Fruit fly (Drosophila melanogaster) whole organism, embryonic: ENCODE data around the gene CG18268.

Experiments used
- Aef1 ChIP-seq: fragments of 200-800 bp; sonication (Bioruptor generic); IDR thresholded peaks from 3 replicates; pipeline ENCODE4 v1.3.6; 2022; ENCODE audit warnings: missing biosample characterization, missing genetic modification characterization
- Atf-2 ChIP-seq: fragments of 200-800 bp; sonication (Bioruptor generic); optimal IDR thresholded peaks from 2 replicates; lab custom pipeline; 2016; ENCODE audit warnings: missing biosample characterization, missing genetic modification characterization
- CG10543 ChIP-seq: fragments of 200-800 bp; sonication (Bioruptor generic); optimal IDR thresholded peaks from 3 replicates; lab custom pipeline; 2017; ENCODE audit warnings: missing biosample characterization, mild to moderate bottlenecking, missing genetic modification characterization, moderate library complexity
- CG11398 ChIP-seq: fragments of 200-800 bp; sonication (Bioruptor generic); optimal IDR thresholded peaks from 2 replicates; lab custom pipeline; 2016; ENCODE audit warnings: missing biosample characterization, missing genetic modification characterization
- CG14710 ChIP-seq: fragments of 200-800 bp; sonication (Bioruptor generic); optimal IDR thresholded peaks from 3 replicates; lab custom pipeline; 2019; ENCODE audit warnings: missing biosample characterization, mild to moderate bottlenecking, missing genetic modification characterization, moderate library complexity
- CG18619 ChIP-seq: fragments of 200-800 bp; sonication (Bioruptor generic); optimal IDR thresholded peaks from 3 replicates; lab custom pipeline; 2017; ENCODE audit warnings: missing biosample characterization, mild to moderate bottlenecking, missing genetic modification characterization
- CG2129 ChIP-seq: fragments of 200-800 bp; sonication (Bioruptor generic); IDR thresholded peaks from 2 replicates; pipeline ENCODE4 v1.3.6; 2022; ENCODE audit warnings: missing biosample characterization, missing genetic modification characterization; ENCODE audit not compliant: partially characterized antibody
- CG2199 ChIP-seq: fragments of 200-800 bp; sonication (Bioruptor generic); IDR thresholded peaks from 3 replicates; pipeline ENCODE4 v1.3.6; 2022; ENCODE audit warnings: missing biosample characterization, missing genetic modification characterization
- CG3065 ChIP-seq: fragments of 200-800 bp; sonication (Bioruptor generic); optimal IDR thresholded peaks from 2 replicates; lab custom pipeline; 2016; ENCODE audit warnings: missing biosample characterization, missing genetic modification characterization
- CG3407 ChIP-seq: fragments of 200-800 bp; sonication (Bioruptor generic); optimal IDR thresholded peaks from 2 replicates; lab custom pipeline; 2018; ENCODE audit warnings: missing biosample characterization, mild to moderate bottlenecking, missing genetic modification characterization
- CG34376 ChIP-seq: fragments of 200-800 bp; sonication (Bioruptor generic); optimal IDR thresholded peaks from 2 replicates; lab custom pipeline; 2018; ENCODE audit warnings: missing biosample characterization, mild to moderate bottlenecking, missing genetic modification characterization
- CG42726 ChIP-seq: fragments of 200-800 bp; sonication (Bioruptor generic); IDR thresholded peaks from 2 replicates; pipeline ENCODE4 v1.3.6; 2022; ENCODE audit warnings: missing biosample characterization, missing genetic modification characterization; ENCODE audit not compliant: partially characterized antibody
- CG4820 ChIP-seq: fragments of 200-800 bp; sonication (Bioruptor generic); optimal IDR thresholded peaks from 3 replicates; lab custom pipeline; 2016; ENCODE audit warnings: missing biosample characterization, missing genetic modification characterization
- CG9727 ChIP-seq: fragments of 200-800 bp; sonication (Bioruptor generic); optimal IDR thresholded peaks from 3 replicates; lab custom pipeline; 2017; ENCODE audit warnings: missing biosample characterization, mild to moderate bottlenecking, missing genetic modification characterization
- CG9876 ChIP-seq: fragments of 200-800 bp; sonication (Bioruptor generic); optimal IDR thresholded peaks from 2 replicates; lab custom pipeline; 2016; ENCODE audit warnings: missing biosample characterization, missing genetic modification characterization
- CHES-1-like ChIP-seq: fragments of 200-800 bp; sonication (Bioruptor generic); optimal IDR thresholded peaks from 2 replicates; lab custom pipeline; 2016; ENCODE audit warnings: missing biosample characterization, missing genetic modification characterization
- Camta ChIP-seq: fragments of 200-800 bp; sonication (Bioruptor generic); optimal IDR thresholded peaks from 2 replicates; lab custom pipeline; 2016; ENCODE audit warnings: missing biosample characterization, missing genetic modification characterization
- D19A ChIP-seq: fragments of 200-800 bp; optimal IDR thresholded peaks from 3 replicates; lab custom pipeline; 2019; ENCODE audit warnings: missing biosample characterization, mild to moderate bottlenecking, missing genetic modification characterization, moderate library complexity
- Dfd ChIP-seq, 2 experiments: fragments of >200 bp; optimal IDR thresholded peaks; 2 replicates each; lab custom pipeline; 2017; ENCODE audit warnings: missing biosample characterization in 2 of 2, missing genetic modification characterization in 2 of 2
- Gsc ChIP-seq: fragments of 200-800 bp; sonication (Bioruptor generic); IDR thresholded peaks from 2 replicates; pipeline ENCODE4 v1.3.6; 2022; ENCODE audit warnings: missing biosample characterization, missing genetic modification characterization
- H2.0 ChIP-seq: fragments of 200-800 bp; sonication (Bioruptor generic); IDR thresholded peaks from 2 replicates; pipeline ENCODE4 v1.3.6; 2022; ENCODE audit warnings: missing biosample characterization, missing genetic modification characterization
- Neu2 ChIP-seq: fragments of 200-800 bp; sonication (Bioruptor generic); optimal IDR thresholded peaks from 3 replicates; lab custom pipeline; 2016; ENCODE audit warnings: missing biosample characterization, missing genetic modification characterization, borderline replicate concordance
- Sox100B ChIP-seq: fragments of 200-800 bp; sonication (Bioruptor generic); optimal IDR thresholded peaks from 3 replicates; lab custom pipeline; 2018; ENCODE audit warnings: missing biosample characterization, mild to moderate bottlenecking, missing genetic modification characterization
- Sox102F ChIP-seq: fragments of 200-800 bp; sonication (Bioruptor generic); optimal IDR thresholded peaks from 2 replicates; lab custom pipeline; 2018; ENCODE audit warnings: missing biosample characterization, mild to moderate bottlenecking, missing genetic modification characterization, moderate library complexity
- Taf1 ChIP-seq: fragments of 200-800 bp; sonication (Bioruptor generic); IDR thresholded peaks from 2 replicates; pipeline ENCODE4 v1.3.6; 2022; ENCODE audit warnings: missing biosample characterization, missing genetic modification characterization
- Xbp1 ChIP-seq: fragments of 200-800 bp; sonication (Bioruptor generic); optimal IDR thresholded peaks from 3 replicates; lab custom pipeline; 2016; ENCODE audit warnings: missing biosample characterization, mild to moderate bottlenecking, missing genetic modification characterization
- ab ChIP-seq: fragments of 200-800 bp; sonication (Bioruptor generic); optimal IDR thresholded peaks from 2 replicates; lab custom pipeline; 2016; ENCODE audit warnings: missing biosample characterization, missing genetic modification characterization
- aop ChIP-seq: fragments of 200-800 bp; sonication (Bioruptor generic); IDR thresholded peaks from 2 replicates; pipeline ENCODE4 v1.3.6; 2022; ENCODE audit warnings: missing biosample characterization, missing genetic modification characterization
- bigmax ChIP-seq: fragments of 200-800 bp; sonication (Bioruptor generic); optimal IDR thresholded peaks from 2 replicates; lab custom pipeline; 2018; ENCODE audit warnings: missing biosample characterization, mild to moderate bottlenecking, missing genetic modification characterization
- br ChIP-seq: fragments of >200 bp; optimal IDR thresholded peaks from 2 replicates; lab custom pipeline; 2017
- btn ChIP-seq: fragments of 200-800 bp; sonication (Bioruptor generic); optimal IDR thresholded peaks from 2 replicates; lab custom pipeline; 2016; ENCODE audit warnings: missing biosample characterization, missing genetic modification characterization
- chif ChIP-seq, 2 experiments: fragments of 200-800 bp; sonication (Bioruptor generic); optimal IDR thresholded peaks; 3 replicates each; lab custom pipeline; 2016; ENCODE audit warnings: missing biosample characterization in 2 of 2, missing genetic modification characterization in 2 of 2
- da ChIP-seq: fragments of 200-800 bp; sonication (Bioruptor generic); optimal IDR thresholded peaks from 2 replicates; lab custom pipeline; 2016; ENCODE audit warnings: missing biosample characterization, missing genetic modification characterization
- danr ChIP-seq: fragments of 200-800 bp; sonication (Bioruptor generic); IDR thresholded peaks from 2 replicates; pipeline ENCODE4 v1.3.6; 2022; ENCODE audit warnings: missing biosample characterization, missing genetic modification characterization
- dysf ChIP-seq: fragments of 200-800 bp; sonication (Bioruptor generic); IDR thresholded peaks from 3 replicates; pipeline ENCODE4 v1.3.6; 2022; ENCODE audit warnings: missing biosample characterization, missing genetic modification characterization
- eyg ChIP-seq: fragments of 200-800 bp; sonication (Bioruptor generic); optimal IDR thresholded peaks from 3 replicates; lab custom pipeline; 2016; ENCODE audit warnings: missing biosample characterization, missing genetic modification characterization
- gcm2 ChIP-seq: fragments of 200-800 bp; sonication (Bioruptor generic); optimal IDR thresholded peaks from 2 replicates; lab custom pipeline; 2016; ENCODE audit warnings: missing biosample characterization, missing genetic modification characterization
- insv ChIP-seq, 2 experiments: fragments of 200-800 bp; sonication (Bioruptor generic); optimal IDR thresholded peaks; 3 replicates each; lab custom pipeline; 2016 to 2018; ENCODE audit warnings: missing biosample characterization in 2 of 2, missing genetic modification characterization in 2 of 2
- ken ChIP-seq: fragments of 200-800 bp; sonication (Bioruptor generic); IDR thresholded peaks from 3 replicates; pipeline ENCODE4 v1.3.6; 2022; ENCODE audit warnings: missing biosample characterization, missing genetic modification characterization
- lbe ChIP-seq: fragments of 200-800 bp; sonication (Bioruptor generic); optimal IDR thresholded peaks from 2 replicates; lab custom pipeline; 2016; ENCODE audit warnings: missing biosample characterization, mild to moderate bottlenecking, missing genetic modification characterization
- pb ChIP-seq: fragments of 200-800 bp; sonication (Bioruptor generic); optimal IDR thresholded peaks from 3 replicates; lab custom pipeline; 2016; ENCODE audit warnings: missing biosample characterization, missing genetic modification characterization
- phol ChIP-seq: fragments of 200-800 bp; sonication (Bioruptor generic); optimal IDR thresholded peaks from 3 replicates; lab custom pipeline; 2018; ENCODE audit warnings: missing biosample characterization, mild to moderate bottlenecking, missing genetic modification characterization, moderate library complexity
- pros ChIP-seq: fragments of 200-800 bp; sonication (Bioruptor generic); optimal IDR thresholded peaks from 3 replicates; lab custom pipeline; 2019; ENCODE audit warnings: missing biosample characterization, mild to moderate bottlenecking, missing genetic modification characterization, moderate library complexity
- pum ChIP-seq: fragments of 200-800 bp; sonication (Bioruptor generic); optimal IDR thresholded peaks from 2 replicates; lab custom pipeline; 2016; ENCODE audit warnings: missing biosample characterization, missing genetic modification characterization
- repo ChIP-seq: fragments of 200-800 bp; sonication (Bioruptor generic); optimal IDR thresholded peaks from 2 replicates; lab custom pipeline; 2016; ENCODE audit warnings: missing biosample characterization, missing genetic modification characterization
- salm ChIP-seq: fragments of 200-800 bp; sonication (Bioruptor generic); optimal IDR thresholded peaks from 2 replicates; lab custom pipeline; 2018; ENCODE audit warnings: missing biosample characterization, mild to moderate bottlenecking, missing genetic modification characterization
- sim ChIP-seq: fragments of 200-800 bp; sonication (Bioruptor generic); IDR thresholded peaks from 2 replicates; pipeline ENCODE4 v1.3.6; 2022; ENCODE audit warnings: missing biosample characterization, missing genetic modification characterization
- tin ChIP-seq: fragments of 200-800 bp; sonication (Bioruptor generic); optimal IDR thresholded peaks from 3 replicates; lab custom pipeline; 2016; ENCODE audit warnings: missing biosample characterization, missing genetic modification characterization
- yki ChIP-seq: fragments of >200 bp; optimal IDR thresholded peaks from 3 replicates; lab custom pipeline; 2018
- zen2 ChIP-seq: fragments of 200-800 bp; sonication (Bioruptor generic); IDR thresholded peaks from 3 replicates; pipeline ENCODE4 v1.3.6; 2022; ENCODE audit warnings: missing biosample characterization, missing genetic modification characterization; ENCODE audit not compliant: partially characterized antibody

Gene CG18268

dm6 chr3R:7809662-7810621 is 5.7 kb upstream of the CG18268 start, which contains the start of the genes CG2993 and sgll (continued):
- TF ChIP-seq br (lab: Kevin White, UChicago) (no peak), zen2 (GFP tag; lab: Robert Waterston, UW) (no peak), repo (GFP tag; lab: Kevin White, UChicago) (peak; percentile 85), CG3407 (peak; percentile 78), CG3065 (GFP tag; lab: Kevin White, UChicago) (peak; percentile 83), CG34376 (peak; percentile 1), yki (lab: Kevin White, UChicago) (peak; percentile 20), aop (GFP tag; lab: Robert Waterston, UW) (peak; percentile 38; the same call in 1 of the 2 replicates), bigmax (peak; percentile 52), pb (GFP tag; lab: Kevin White, UChicago) (peak; percentile 87), CG10543 (GFP tag; lab: Kevin White, UChicago) (peak; percentile 74), phol (tag; lab: Kevin White, UChicago) (peak; percentile 84), D19A (tag; lab: Kevin White, UChicago) (peak; percentile 67), H2.0 (GFP tag; lab: Robert Waterston, UW) (peak; percentile 92), pum (GFP tag; lab: Kevin White, UChicago) (peak; percentile 96), CG11398 (GFP tag; lab: Kevin White, UChicago) (peak; percentile 82), eyg (peak; percentile 86), chif (GFP tag; optimal IDR thresholded peaks at IDR 0.05; lab: Kevin White, UChicago) (peak; percentile 90 to 97), CG42726 (GFP tag; lab: Robert Waterston, UW) (peak; percentile 83), ab (GFP tag; lab: Kevin White, UChicago) (peak; percentile 87), Sox100B (GFP tag; lab: Kevin White, UChicago) (peak; percentile 60), dysf (GFP tag; lab: Robert Waterston, UW) (peak; percentile 93), pros (GFP tag; lab: Kevin White, UChicago) (no peak), Taf1 (GFP tag; lab: Robert Waterston, UW) (peak; percentile 89), Neu2 (GFP tag; lab: Kevin White, UChicago) (peak; percentile 55), Dfd (GFP tag; optimal IDR thresholded peaks at IDR 0.05; lab: Kevin White, UChicago) (no peak), CHES-1-like (GFP tag; lab: Kevin White, UChicago) (peak; percentile 85), sim (GFP tag; lab: Robert Waterston, UW) (peak; percentile 44; the same call in 1 of the 2 replicates), CG2199 (GFP tag; lab: Robert Waterston, UW) (peak; percentile 93), CG9876 (GFP tag; lab: Kevin White, UChicago) (peak; percentile 97), lbe (GFP tag; lab: Kevin White, UChicago) (peak; percentile 42), btn (GFP tag; lab: Kevin White, UChicago) (peak; percentile 90), CG18619 (peak; percentile 86), da (GFP tag; lab: Kevin White, UChicago) (peak; percentile 93), CG14710 (tag; lab: Kevin White, UChicago) (no peak), Xbp1 (GFP tag; lab: Kevin White, UChicago) (peak; percentile 98), insv (GFP tag; optimal IDR thresholded peaks at IDR 0.05; lab: Kevin White, UChicago) (peak in 1 of 2 experiments; percentile 76), gcm2 (GFP tag; lab: Kevin White, UChicago) (peak; percentile 69), salm (tag; lab: Kevin White, UChicago) (no peak), Sox102F (GFP tag; lab: Kevin White, UChicago) (peak; percentile 94), Atf-2 (GFP tag; lab: Kevin White, UChicago) (peak; percentile 95), Camta (GFP tag; lab: Kevin White, UChicago) (peak; percentile 91), CG4820 (peak; percentile 95), danr (peak; percentile 71), ken (GFP tag; lab: Robert Waterston, UW) (peak; percentile 96), Aef1 (GFP tag; lab: Robert Waterston, UW) (peak; percentile 89), Gsc (GFP tag; lab: Robert Waterston, UW) (peak; percentile 81), tin (GFP tag; lab: Kevin White, UChicago) (peak; percentile 97), CG9727 (peak; percentile 83), CG2129 (no peak)
